Worm (Caenorhabditis elegans): ENCODE data around the gene lro-1.

DNA sequence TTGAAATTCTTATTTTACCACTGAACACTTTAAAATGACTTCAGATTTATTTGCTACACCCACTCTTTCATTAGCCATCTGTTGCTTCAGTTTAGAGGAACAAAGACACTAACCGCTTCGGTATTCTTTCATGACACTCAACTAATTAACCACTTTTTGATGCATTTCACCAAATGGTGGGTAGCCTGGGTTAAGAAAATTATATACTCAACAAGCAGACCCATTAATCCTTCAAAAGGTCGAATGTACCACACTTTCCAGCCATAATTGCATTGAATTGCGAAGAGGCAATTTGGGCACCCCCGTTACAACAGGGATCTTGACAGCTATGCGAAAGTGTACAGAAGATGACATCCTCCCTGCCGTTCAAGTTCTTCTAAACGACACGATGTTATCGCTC lies 13.5 kb upstream of the lro-1 start:
- TF ChIP-seq skn-1 (tag; optimal IDR thresholded peaks at IDR 0.05) (no peak), elt-3 (tag; optimal IDR thresholded peaks at IDR 0.05) (no peak), ceh-82 (tag; optimal IDR thresholded peaks at IDR 0.05) (no peak), nhr-25 (tag; optimal IDR thresholded peaks at IDR 0.05) (peak; percentile 4), nhr-28 (tag; optimal IDR thresholded peaks at IDR 0.05) (no peak), ztf-4 (tag; optimal IDR thresholded peaks at IDR 0.05) (no peak), pha-4 (tag; optimal IDR thresholded peaks at IDR 0.05) (no peak), ceh-9 (tag; optimal IDR thresholded peaks at IDR 0.05) (no peak)

Measured in whole organism, L3 larva.